Worm (Caenorhabditis elegans) whole organism, midembryonic: Measurements from ENCODE around the gene zim-3.

Experiments used
- T22C8.4 ChIP-seq: fragments of 200-800 bp; sonication (Bioruptor generic); IDR thresholded peaks from 2 replicates; pipeline ENCODE4 v1.3.6; 2022; ENCODE audit warnings: missing genetic modification characterization, missing compliant biosample characterization
- cog-1 ChIP-seq: sonication (generic microtip); optimal IDR thresholded peaks from 2 replicates; lab custom pipeline; 2016; ENCODE audit warnings: missing genetic modification characterization, missing compliant biosample characterization
- flt-1 ChIP-seq: fragments of 200-800 bp; sonication (Bioruptor generic); IDR thresholded peaks from 2 replicates; pipeline ENCODE4 v1.3.6; 2022; ENCODE audit warnings: missing genetic modification characterization, missing compliant biosample characterization
- klf-2 ChIP-seq: fragments of 200-800 bp; sonication (Bioruptor generic); conservative IDR thresholded peaks from 2 replicates; pipeline ENCODE4 v1.3.6; 2022; ENCODE audit warnings: missing genetic modification reagents, missing genetic modification characterization, missing compliant biosample characterization
- med-1 ChIP-seq: sonication (generic microtip); optimal IDR thresholded peaks from 2 replicates; lab custom pipeline; 2017; ENCODE audit warnings: missing genetic modification characterization, mild to moderate bottlenecking, missing compliant biosample characterization, antibody characterized with exemption, missing genetic modification reagents; ENCODE audit not compliant: insufficient read depth
- ref-1 ChIP-seq: fragments of 200-800 bp; sonication (Bioruptor generic); conservative IDR thresholded peaks from 2 replicates; pipeline ENCODE4 v1.3.6; 2022; ENCODE audit warnings: missing genetic modification reagents, missing genetic modification characterization, missing compliant biosample characterization
- tab-1 ChIP-seq: fragments of 200-800 bp; sonication (Bioruptor generic); IDR thresholded peaks from 2 replicates; pipeline ENCODE4 v1.3.6; 2022; ENCODE audit warnings: missing genetic modification characterization, missing compliant biosample characterization
- ztf-23 ChIP-seq: fragments of 200-800 bp; sonication (Bioruptor generic); IDR thresholded peaks from 2 replicates; pipeline ENCODE4 v1.3.6; 2022; ENCODE audit warnings: missing genetic modification reagents, missing genetic modification characterization, missing compliant biosample characterization
- ztf-29 ChIP-seq: fragments of 200-800 bp; sonication (Bioruptor generic); IDR thresholded peaks from 2 replicates; pipeline ENCODE4 v1.3.6; 2022; ENCODE audit warnings: missing genetic modification reagents, missing genetic modification characterization, missing compliant biosample characterization

Gene zim-3

ce11 chrIV:10538584-10538983 lies 19.9 kb upstream of the zim-3 start, which contains the start of gene T07G12.4:
T07G12.4 (minus strand) TSS chrIV:10538684.
- TF ChIP-seq cog-1 (no peak), med-1 (GFP tag; lab: Kevin White, UChicago) (no peak), ref-1 (GFP tag; lab: Robert Waterston, UW) (no peak)

- TF ChIP-seq med-1 (GFP tag; lab: Kevin White, UChicago) (no peak), ref-1 (GFP tag; lab: Robert Waterston, UW) (no peak), cog-1 (no peak), T22C8.4 (GFP tag; lab: Robert Waterston, UW) (no peak), tab-1 (GFP tag; lab: Robert Waterston, UW) (no peak), ztf-29 (GFP tag; lab: Robert Waterston, UW) (no peak), flt-1 (GFP tag; lab: Robert Waterston, UW) (no peak), klf-2 (GFP tag; lab: Robert Waterston, UW) (no peak), ztf-23 (GFP tag; lab: Robert Waterston, UW) (no peak)
These were observed 16.2 kb upstream of the zim-3 start for ce11 chrIV:10542283-10542682.

ce11 chrIV:10543361-10543760 lies 15.2 kb upstream of the zim-3 start:
- no peak for TF ChIP-seq klf-2 (GFP tag; lab: Robert Waterston, UW)
- no peak for TF ChIP-seq ztf-29 (GFP tag; lab: Robert Waterston, UW)
- TF ChIP-seq T22C8.4 (GFP tag; lab: Robert Waterston, UW), result no peak
- no peak for TF ChIP-seq tab-1 (GFP tag; lab: Robert Waterston, UW)
- TF ChIP-seq ref-1 (GFP tag; lab: Robert Waterston, UW), result no peak

- TF ChIP-seq tab-1 (GFP tag; lab: Robert Waterston, UW) (no peak), med-1 (GFP tag; lab: Kevin White, UChicago) (no peak), ztf-29 (GFP tag; lab: Robert Waterston, UW) (no peak), cog-1 (no peak), flt-1 (GFP tag; lab: Robert Waterston, UW) (no peak), ref-1 (GFP tag; lab: Robert Waterston, UW) (no peak), T22C8.4 (GFP tag; lab: Robert Waterston, UW) (no peak), ztf-23 (GFP tag; lab: Robert Waterston, UW) (no peak), klf-2 (GFP tag; lab: Robert Waterston, UW) (no peak)
These were observed 13.5 kb upstream of the zim-3 start, which contains the start of gene T07G12.5 for ce11 chrIV:10545038-10545437. T07G12.5 (minus strand) TSS chrIV:10545138.

ce11 chrIV:10546589-10547136 lies 11.9 kb upstream of the zim-3 start, which contains the start of gene zim-1:
zim-1 (plus strand) TSS chrIV:10547086.
- no peak for TF ChIP-seq ztf-23 (GFP tag; lab: Robert Waterston, UW)
- TF ChIP-seq cog-1, result no peak
- TF ChIP-seq ref-1 (GFP tag; lab: Robert Waterston, UW), result no peak
- TF ChIP-seq med-1 (GFP tag; lab: Kevin White, UChicago), result no peak

ce11 chrIV:10548546-10548945 lies 10.0 kb upstream of the zim-3 start:
- TF ChIP-seq tab-1 (GFP tag; lab: Robert Waterston, UW) (0 out of 2 replicates have a peak, but pooled peaks have one; percentile 53), ref-1 (GFP tag; lab: Robert Waterston, UW) (peak; percentile 62)

ce11 chrIV:10554947-10555346 lies 3.6 kb upstream of the zim-3 start, which contains the start of gene zim-2:
zim-2 (plus strand) TSS chrIV:10555247.
- TF ChIP-seq ztf-23 (GFP tag; lab: Robert Waterston, UW) (no peak), T22C8.4 (GFP tag; lab: Robert Waterston, UW) (no peak), tab-1 (GFP tag; lab: Robert Waterston, UW) (no peak), klf-2 (GFP tag; lab: Robert Waterston, UW) (no peak), flt-1 (GFP tag; lab: Robert Waterston, UW) (no peak), ztf-29 (GFP tag; lab: Robert Waterston, UW) (no peak), ref-1 (GFP tag; lab: Robert Waterston, UW) (no peak), cog-1 (no peak), med-1 (GFP tag; lab: Kevin White, UChicago) (no peak)

- no peak for TF ChIP-seq flt-1 (GFP tag; lab: Robert Waterston, UW)
- no peak for TF ChIP-seq klf-2 (GFP tag; lab: Robert Waterston, UW)
These were observed 3.1 kb downstream of the zim-3 start, which contains the start of gene him-8 for ce11 chrIV:10561605-10562004. him-8 (plus strand) TSS chrIV:10561905.

- TF ChIP-seq ref-1 (GFP tag; lab: Robert Waterston, UW), result no peak
- no peak for TF ChIP-seq ztf-29 (GFP tag; lab: Robert Waterston, UW)
- no peak for TF ChIP-seq med-1 (GFP tag; lab: Kevin White, UChicago)
- no peak for TF ChIP-seq klf-2 (GFP tag; lab: Robert Waterston, UW)
- no peak for TF ChIP-seq ztf-23 (GFP tag; lab: Robert Waterston, UW)
- TF ChIP-seq tab-1 (GFP tag; lab: Robert Waterston, UW), result no peak
- TF ChIP-seq flt-1 (GFP tag; lab: Robert Waterston, UW), result no peak
- no peak for TF ChIP-seq T22C8.4 (GFP tag; lab: Robert Waterston, UW)
- no peak for TF ChIP-seq cog-1
These were observed 6.1 kb downstream of the zim-3 start for ce11 chrIV:10564613-10565012.

ce11 chrIV:10565282-10565681 lies 6.8 kb downstream of the zim-3 start:
- TF ChIP-seq tab-1 (GFP tag; lab: Robert Waterston, UW) (no peak), med-1 (GFP tag; lab: Kevin White, UChicago) (no peak), flt-1 (GFP tag; lab: Robert Waterston, UW) (no peak), ztf-29 (GFP tag; lab: Robert Waterston, UW) (no peak), T22C8.4 (GFP tag; lab: Robert Waterston, UW) (no peak), klf-2 (GFP tag; lab: Robert Waterston, UW) (no peak), ztf-23 (GFP tag; lab: Robert Waterston, UW) (no peak), ref-1 (GFP tag; lab: Robert Waterston, UW) (no peak), cog-1 (no peak)
